Worm (Caenorhabditis elegans): ENCODE results near the gene C30F2.5.
A peak's percentile ranks its signal among the peaks of the same experiment; 100 is the strongest.

C30F2.5 gene

DNA sequence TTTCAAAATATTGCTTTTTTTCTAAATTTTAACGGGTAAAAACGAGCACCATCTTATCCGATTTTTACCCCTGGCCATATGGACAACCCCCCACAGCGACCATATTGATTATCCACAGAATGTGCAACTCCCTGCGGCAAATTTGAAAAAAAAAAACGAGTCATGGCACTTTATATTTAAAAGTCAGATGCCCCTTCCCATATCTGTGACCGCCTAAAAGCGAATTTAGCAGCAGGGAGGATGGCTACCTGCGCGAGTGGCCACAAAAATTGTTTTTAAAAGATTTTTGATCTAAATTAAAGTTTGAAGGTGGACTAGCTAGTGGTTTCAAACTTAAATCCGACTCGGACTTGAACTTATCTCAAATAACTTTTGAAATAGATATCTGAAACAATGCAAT lies 38.1 kb upstream of the C30F2.5 start:
- TF ChIP-seq snpc-4 (GFP tag; optimal IDR thresholded peaks at IDR 0.05) (peak; percentile 59), snpc-4 (tag; optimal IDR thresholded peaks at IDR 0.05) (peak in 3 of 4 experiments; percentile 82 to 90 (median 89)), cebp-2 (GFP tag; IDR thresholded peaks at IDR 0.05) (peak; percentile 99), hrde-1 (tag; optimal IDR thresholded peaks at IDR 0.05; ENCODE audit: borderline replicate concordance) (no peak), zfh-2 (GFP tag; conservative IDR thresholded peaks at IDR 0.05) (peak; percentile 90), let-607 (tag; optimal IDR thresholded peaks at IDR 0.05) (peak; percentile 59 to 93), lin-40 (tag; optimal IDR thresholded peaks at IDR 0.05) (peak; percentile 99), T07F8.4 (tag; optimal IDR thresholded peaks at IDR 0.05) (peak; percentile 95), B0261.1 (tag; optimal IDR thresholded peaks at IDR 0.05) (peak; percentile 58), madf-3 (GFP tag; IDR thresholded peaks at IDR 0.05) (peak; percentile 74; the same call in 1 of the 2 replicates), ztf-26 (tag; optimal IDR thresholded peaks at IDR 0.05) (peak; percentile 99), sptf-2 (GFP tag; optimal IDR thresholded peaks at IDR 0.05) (no peak), egl-44 (GFP tag; IDR thresholded peaks at IDR 0.05) (no peak; the same call in none of the 2 replicates), sdz-38 (tag; optimal IDR thresholded peaks at IDR 0.05) (no peak), Y79H2A.3 (GFP tag; conservative IDR thresholded peaks at IDR 0.05) (no peak), athp-1 (tag; optimal IDR thresholded peaks at IDR 0.05) (peak; percentile 56), nhr-27 (tag; optimal IDR thresholded peaks at IDR 0.05) (peak; percentile 77), Y53G8AR.9 (GFP tag; conservative IDR thresholded peaks at IDR 0.05) (peak; percentile 97), bed-2 (GFP tag; IDR thresholded peaks at IDR 0.05) (peak; percentile 81; the same call in 1 of the 2 replicates), nfyb-1 (GFP tag; IDR thresholded peaks at IDR 0.05) (peak; percentile 98), snpc-3.4 (tag; optimal IDR thresholded peaks at IDR 0.05) (peak; percentile 21), efl-1 (GFP tag; optimal IDR thresholded peaks at IDR 0.05) (no peak), rec-8 (tag; optimal IDR thresholded peaks at IDR 0.05) (peak; percentile 46 to 56), sea-2 (GFP tag; IDR thresholded peaks at IDR 0.05) (peak; percentile 80; the same call in 1 of the 2 replicates), fkh-3 (tag; optimal IDR thresholded peaks at IDR 0.05) (no peak), attf-3 (GFP tag; conservative IDR thresholded peaks at IDR 0.05) (peak; percentile 59), nfya-1 (tag; optimal IDR thresholded peaks at IDR 0.05; ENCODE audit: borderline replicate concordance, insufficient read depth) (no peak), lin-54 (GFP tag; optimal IDR thresholded peaks at IDR 0.05) (peak; percentile 93), K12H6.12 (tag; optimal IDR thresholded peaks at IDR 0.05) (peak; percentile 94), C17E4.6 (GFP tag; IDR thresholded peaks at IDR 0.05) (peak; percentile 83), ccch-3 (GFP tag; optimal IDR thresholded peaks at IDR 0.05) (peak; percentile 84), C06A6.2 (GFP tag; conservative IDR thresholded peaks at IDR 0.05) (peak; percentile 96), unc-130 (GFP tag; optimal IDR thresholded peaks at IDR 0.05) (peak; percentile 11), lir-1 (GFP tag; conservative IDR thresholded peaks at IDR 0.05) (peak; percentile 89), ceh-91 (GFP tag; IDR thresholded peaks at IDR 0.05) (no peak), akir-1 (GFP tag; optimal IDR thresholded peaks at IDR 0.05) (no peak), F23B12.7 (tag; optimal IDR thresholded peaks at IDR 0.05; ENCODE audit: insufficient read depth) (peak; percentile 97), somi-1 (GFP tag; optimal IDR thresholded peaks at IDR 0.05) (peak; percentile 97), madf-6 (GFP tag; IDR thresholded peaks at IDR 0.05) (no peak), lag-1 (GFP tag; IDR thresholded peaks at IDR 0.05) (peak; percentile 95), F10E7.11 (tag; optimal IDR thresholded peaks at IDR 0.05) (peak; percentile 96), ceh-58 (GFP tag; IDR thresholded peaks at IDR 0.05) (0 out of 2 replicates have a peak, but pooled peaks have one; percentile 39), B0019.2 (GFP tag; conservative IDR thresholded peaks at IDR 0.05) (no peak), egrh-3 (GFP tag; IDR thresholded peaks at IDR 0.05) (peak; percentile 58), cebp-1 (GFP tag; IDR thresholded peaks at IDR 0.05) (peak; percentile 53), cebp-1 (tag; optimal IDR thresholded peaks at IDR 0.05) (peak; percentile 97), F39B2.1 (GFP tag; IDR thresholded peaks at IDR 0.05) (no peak), mes-4 (tag; optimal IDR thresholded peaks at IDR 0.05) (no peak)

All from whole organism, young adult.